Worm (Caenorhabditis elegans) whole organism, mixed stage, embryonic: Measurements from ENCODE around the gene ZK856.11.

Experiments used
- M03D4.4 ChIP-seq: sonication (generic microtip); optimal IDR thresholded peaks from 2 replicates; lab custom pipeline; 2017; ENCODE audit warnings: mild to moderate bottlenecking, missing genetic modification characterization, missing compliant biosample characterization
- bed-3 ChIP-seq: fragments of 200-800 bp; sonication (Bioruptor generic); optimal IDR thresholded peaks from 3 replicates; lab custom pipeline; 2018; ENCODE audit warnings: mild to moderate bottlenecking, missing genetic modification characterization, moderate library complexity, missing compliant biosample characterization
- blmp-1 ChIP-seq: fragments of 150-350 bp; optimal IDR thresholded peaks from 2 replicates; lab custom pipeline; 2014; ENCODE audit warnings: missing biosample characterization, missing genetic modification characterization
- ceh-39 ChIP-seq: fragments of 150-350 bp; optimal IDR thresholded peaks from 2 replicates; lab custom pipeline; 2014; ENCODE audit warnings: missing biosample characterization, missing genetic modification characterization
- ceh-43 ChIP-seq: fragments of 200-800 bp; sonication (Bioruptor generic); optimal IDR thresholded peaks from 2 replicates; lab custom pipeline; 2018; ENCODE audit warnings: mild to moderate bottlenecking, missing genetic modification characterization, moderate library complexity, missing compliant biosample characterization
- ceh-83 ChIP-seq: fragments of 200-800 bp; sonication (Bioruptor generic); optimal IDR thresholded peaks from 2 replicates; lab custom pipeline; 2018; ENCODE audit warnings: mild to moderate bottlenecking, missing genetic modification characterization, missing compliant biosample characterization
- ces-1 ChIP-seq: fragments of 150-350 bp; optimal IDR thresholded peaks from 2 replicates; lab custom pipeline; 2014; ENCODE audit warnings: missing biosample characterization, missing genetic modification reagents, missing genetic modification characterization
- cnd-1 ChIP-seq: fragments of 200-800 bp; sonication (Bioruptor generic); optimal IDR thresholded peaks from 2 replicates; lab custom pipeline; 2018; ENCODE audit warnings: mild to moderate bottlenecking, missing genetic modification characterization, missing compliant biosample characterization
- drap-1 ChIP-seq: fragments of 200-800 bp; sonication (Bioruptor generic); optimal IDR thresholded peaks from 3 replicates; lab custom pipeline; 2018; ENCODE audit warnings: mild to moderate bottlenecking, missing genetic modification characterization, missing compliant biosample characterization
- elt-3 ChIP-seq: fragments of 150-350 bp; optimal IDR thresholded peaks from 2 replicates; lab custom pipeline; 2014; ENCODE audit warnings: missing biosample characterization, missing genetic modification characterization
- ham-2 ChIP-seq: fragments of 200-800 bp; sonication (Bioruptor generic); optimal IDR thresholded peaks from 2 replicates; lab custom pipeline; 2018; ENCODE audit warnings: mild to moderate bottlenecking, missing genetic modification characterization, missing compliant biosample characterization
- hlh-1 ChIP-seq: fragments of 150-350 bp; optimal IDR thresholded peaks from 2 replicates; lab custom pipeline; 2014; ENCODE audit warnings: missing biosample characterization, missing genetic modification reagents, missing genetic modification characterization
- lin-13 ChIP-seq: fragments of 150-350 bp; optimal IDR thresholded peaks from 2 replicates; lab custom pipeline; 2014; ENCODE audit warnings: missing biosample characterization, missing genetic modification characterization
- lsy-2 ChIP-seq: fragments of 150-350 bp; optimal IDR thresholded peaks from 2 replicates; lab custom pipeline; 2014; ENCODE audit warnings: missing biosample characterization, missing genetic modification characterization
- mab-5 ChIP-seq: fragments of 150-350 bp; optimal IDR thresholded peaks from 2 replicates; lab custom pipeline; 2014; ENCODE audit warnings: missing biosample characterization, missing genetic modification characterization
- mep-1 ChIP-seq: fragments of 150-350 bp; optimal IDR thresholded peaks from 2 replicates; lab custom pipeline; 2017; ENCODE audit warnings: missing biosample characterization, missing genetic modification reagents, missing genetic modification characterization, inconsistent platforms
- mls-2 ChIP-seq: sonication (generic microtip); optimal IDR thresholded peaks from 2 replicates; lab custom pipeline; 2016; ENCODE audit warnings: mild to moderate bottlenecking, missing genetic modification characterization, moderate library complexity, missing compliant biosample characterization
- nhr-12 ChIP-seq: fragments of 150-350 bp; optimal IDR thresholded peaks from 2 replicates; lab custom pipeline; 2014; ENCODE audit warnings: missing biosample characterization, missing genetic modification characterization
- nhr-237 ChIP-seq: fragments of 150-350 bp; optimal IDR thresholded peaks from 2 replicates; lab custom pipeline; 2014; ENCODE audit warnings: missing biosample characterization, missing genetic modification characterization
- nhr-28 ChIP-seq: fragments of 150-350 bp; optimal IDR thresholded peaks from 2 replicates; lab custom pipeline; 2014; ENCODE audit warnings: missing biosample characterization, missing genetic modification characterization
- nhr-76 ChIP-seq: sonication (generic microtip); optimal IDR thresholded peaks from 2 replicates; lab custom pipeline; 2017; ENCODE audit warnings: missing biosample characterization, missing genetic modification characterization
- pha-4 ChIP-seq: fragments of 150-350 bp; optimal IDR thresholded peaks from 2 replicates; lab custom pipeline; 2018; ENCODE audit warnings: missing biosample characterization, missing genetic modification reagents, missing genetic modification characterization
- sem-2 ChIP-seq: fragments of 200-800 bp; sonication (Bioruptor generic); optimal IDR thresholded peaks from 2 replicates; lab custom pipeline; 2018; ENCODE audit warnings: mild to moderate bottlenecking, missing genetic modification characterization, missing compliant biosample characterization
- snpc-4 ChIP-seq: fragments of 150-350 bp; optimal IDR thresholded peaks from 2 replicates; lab custom pipeline; 2014; ENCODE audit warnings: missing biosample characterization, missing genetic modification characterization
- tbx-8 ChIP-seq: fragments of 200-800 bp; sonication (Bioruptor generic); optimal IDR thresholded peaks from 2 replicates; lab custom pipeline; 2018; ENCODE audit warnings: mild to moderate bottlenecking, missing genetic modification characterization, moderate library complexity, missing compliant biosample characterization
- unc-120 ChIP-seq: sonication (generic microtip); optimal IDR thresholded peaks from 2 replicates; lab custom pipeline; 2017; ENCODE audit warnings: missing genetic modification characterization, missing compliant biosample characterization; ENCODE audit not compliant: poor library complexity, severe bottlenecking
- unc-39 ChIP-seq: fragments of 150-350 bp; optimal IDR thresholded peaks from 2 replicates; lab custom pipeline; 2014; ENCODE audit warnings: missing biosample characterization, missing genetic modification characterization
- unc-62 ChIP-seq: fragments of 150-350 bp; optimal IDR thresholded peaks from 2 replicates; lab custom pipeline; 2014; ENCODE audit warnings: missing biosample characterization, missing genetic modification reagents, missing genetic modification characterization
- zip-8 ChIP-seq: fragments of 150-350 bp; optimal IDR thresholded peaks from 2 replicates; lab custom pipeline; 2014; ENCODE audit warnings: missing biosample characterization, missing genetic modification characterization
- ztf-11 ChIP-seq: fragments of 150-350 bp; optimal IDR thresholded peaks from 2 replicates; lab custom pipeline; 2014; ENCODE audit warnings: missing biosample characterization, missing genetic modification characterization

Gene ZK856.11

ce11 chrV:10206502-10206901 is 1.8 kb upstream of the ZK856.11 start, which contains the start of gene rpc-25:
Gene rpc-25, minus strand, starts transcription at chrV:10206602.
- TF ChIP-seq ham-2, result no peak
- no peak for TF ChIP-seq ztf-11 (tag; lab: Kevin White, UChicago)
- no peak for TF ChIP-seq nhr-76
- no peak for TF ChIP-seq lsy-2 (tag; lab: Kevin White, UChicago)
- no peak for TF ChIP-seq ces-1 (GFP tag; lab: Kevin White, UChicago)
- no peak for TF ChIP-seq pha-4
- TF ChIP-seq unc-62, result no peak
- TF ChIP-seq cnd-1 (tag; lab: Kevin White, UChicago), result no peak
- TF ChIP-seq mep-1, result no peak
- TF ChIP-seq mls-2, result no peak
- no peak for TF ChIP-seq snpc-4 (tag; lab: Kevin White, UChicago)
- no peak for TF ChIP-seq elt-3 (tag; lab: Kevin White, UChicago)
- TF ChIP-seq mab-5 (tag; lab: Kevin White, UChicago), result no peak
- no peak for TF ChIP-seq nhr-28 (tag; lab: Kevin White, UChicago)
- TF ChIP-seq nhr-12 (tag; lab: Kevin White, UChicago), result no peak
- TF ChIP-seq ceh-83 (GFP tag; lab: Kevin White, UChicago), result no peak
- no peak for TF ChIP-seq nhr-237 (tag; lab: Kevin White, UChicago)
- TF ChIP-seq blmp-1, result no peak
- TF ChIP-seq lin-13, result no peak
- no peak for TF ChIP-seq unc-39 (tag; lab: Kevin White, UChicago)

- TF ChIP-seq mab-5 (tag; lab: Kevin White, UChicago), result no peak
- no peak for TF ChIP-seq nhr-76
- TF ChIP-seq unc-62, result no peak
- TF ChIP-seq pha-4, result no peak
- TF ChIP-seq nhr-28 (tag; lab: Kevin White, UChicago), result no peak
- no peak for TF ChIP-seq mls-2
- TF ChIP-seq tbx-8 (GFP tag; lab: Kevin White, UChicago), result no peak
- no peak for TF ChIP-seq drap-1 (GFP tag; lab: Kevin White, UChicago)
- no peak for TF ChIP-seq lin-13
- no peak for TF ChIP-seq nhr-237 (tag; lab: Kevin White, UChicago)
- no peak for TF ChIP-seq hlh-1 (tag; lab: Kevin White, UChicago)
- no peak for TF ChIP-seq snpc-4 (tag; lab: Kevin White, UChicago)
- TF ChIP-seq ham-2, result no peak
Observed at ce11 chrV:10205483-10205882, 745 bp upstream of the ZK856.11 start, which contains the start of gene ZK856.16. Gene ZK856.16, minus strand, starts transcription at chrV:10205583.

ce11 chrV:10203435-10204009 is 1.2 kb downstream of the ZK856.11 start, which contains the start of gene chpf-1:
Gene chpf-1, minus strand, starts transcription at chrV:10203485.
- no peak for TF ChIP-seq snpc-4 (tag; lab: Kevin White, UChicago)
- no peak for TF ChIP-seq ceh-39 (tag; lab: Kevin White, UChicago)
- TF ChIP-seq drap-1 (GFP tag; lab: Kevin White, UChicago), result no peak
- no peak for TF ChIP-seq hlh-1 (tag; lab: Kevin White, UChicago)
- TF ChIP-seq sem-2 (GFP tag; lab: Kevin White, UChicago), result no peak
- no peak for TF ChIP-seq lsy-2 (tag; lab: Kevin White, UChicago)
- TF ChIP-seq nhr-76, result no peak
- TF ChIP-seq ceh-43, result no peak
- no peak for TF ChIP-seq nhr-28 (tag; lab: Kevin White, UChicago)
- no peak for TF ChIP-seq mep-1
- TF ChIP-seq mls-2, result no peak
- TF ChIP-seq pha-4, result no peak
- no peak for TF ChIP-seq bed-3 (GFP tag; lab: Kevin White, UChicago)
- TF ChIP-seq, all 35 proteins: peak for 0

- TF ChIP-seq ceh-43, result no peak
- no peak for TF ChIP-seq sem-2 (GFP tag; lab: Kevin White, UChicago)
- no peak for TF ChIP-seq ceh-83 (GFP tag; lab: Kevin White, UChicago)
- TF ChIP-seq hlh-1 (tag; lab: Kevin White, UChicago), result no peak
- no peak for TF ChIP-seq zip-8 (tag; lab: Kevin White, UChicago)
- no peak for TF ChIP-seq unc-120 (tag; lab: Kevin White, UChicago)
- TF ChIP-seq blmp-1, result no peak
- TF ChIP-seq unc-39 (tag; lab: Kevin White, UChicago), result no peak
- TF ChIP-seq ceh-39 (tag; lab: Kevin White, UChicago), result no peak
- no peak for TF ChIP-seq mls-2
- TF ChIP-seq drap-1 (GFP tag; lab: Kevin White, UChicago), result no peak
- no peak for TF ChIP-seq bed-3 (GFP tag; lab: Kevin White, UChicago)
- TF ChIP-seq elt-3 (tag; lab: Kevin White, UChicago), result no peak
- TF ChIP-seq M03D4.4 (tag; lab: Kevin White, UChicago), result no peak
- no peak for TF ChIP-seq tbx-8 (GFP tag; lab: Kevin White, UChicago)
- no peak for TF ChIP-seq mab-5 (tag; lab: Kevin White, UChicago)
- TF ChIP-seq nhr-237 (tag; lab: Kevin White, UChicago), result no peak
Observed at ce11 chrV:10202340-10202739, 2.4 kb downstream of the ZK856.11 start.
